Worm (Caenorhabditis elegans): ENCODE data around the gene nhr-119.

The nhr-119 gene

DNA sequence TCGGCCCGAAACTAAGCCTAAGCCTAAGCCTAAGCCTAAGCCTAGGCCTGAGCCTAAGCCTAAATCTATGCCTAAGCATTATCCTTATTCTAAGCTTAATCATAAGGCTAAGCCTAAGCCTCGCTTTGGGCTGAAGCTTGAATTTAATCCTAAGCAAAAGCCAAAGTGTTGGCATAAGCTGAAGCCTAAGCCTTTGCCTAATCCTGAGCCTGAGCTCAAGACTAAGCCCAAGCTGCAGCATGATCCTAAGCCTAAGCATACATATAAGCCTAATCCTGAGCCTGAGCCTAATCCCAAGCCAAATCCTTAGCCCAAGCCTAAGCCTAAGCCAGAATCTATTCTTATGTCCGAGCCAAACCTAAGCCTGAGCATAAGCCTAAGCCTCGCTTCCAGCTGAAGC lies 46.2 kb upstream of the nhr-119 start:
- no peak for TF ChIP-seq nhr-179 (tag; optimal IDR thresholded peaks at IDR 0.05)
- TF ChIP-seq xnd-1 (tag; optimal IDR thresholded peaks at IDR 0.05), result no peak
- no peak for TF ChIP-seq lir-1 (GFP tag; conservative IDR thresholded peaks at IDR 0.05)
- no peak for TF ChIP-seq F57C9.4 (tag; optimal IDR thresholded peaks at IDR 0.05)
- TF ChIP-seq madf-6 (GFP tag; IDR thresholded peaks at IDR 0.05), result no peak
- TF ChIP-seq attf-6 (GFP tag; IDR thresholded peaks at IDR 0.05), result no peak
- no peak for TF ChIP-seq F49E8.2 (tag; optimal IDR thresholded peaks at IDR 0.05; ENCODE audit: insufficient read depth)
- no peak for TF ChIP-seq nhr-80 (tag; optimal IDR thresholded peaks at IDR 0.05)
- no peak for TF ChIP-seq nhr-120 (GFP tag; IDR thresholded peaks at IDR 0.05)
- TF ChIP-seq lin-26 (GFP tag; IDR thresholded peaks at IDR 0.05), result no peak
- TF ChIP-seq zfh-2 (GFP tag; conservative IDR thresholded peaks at IDR 0.05), result no peak
- no peak for TF ChIP-seq ztf-18 (tag; optimal IDR thresholded peaks at IDR 0.05)
- TF ChIP-seq zim-3 (tag; optimal IDR thresholded peaks at IDR 0.05), result no peak
- no peak for TF ChIP-seq lin-35 (GFP tag; optimal IDR thresholded peaks at IDR 0.05)
- no peak for TF ChIP-seq repo-1 (tag; optimal IDR thresholded peaks at IDR 0.05)
- no peak for TF ChIP-seq dox-1 (GFP tag; IDR thresholded peaks at IDR 0.05)
- no peak for TF ChIP-seq hlh-12 (tag; optimal IDR thresholded peaks at IDR 0.05)

DNA sequence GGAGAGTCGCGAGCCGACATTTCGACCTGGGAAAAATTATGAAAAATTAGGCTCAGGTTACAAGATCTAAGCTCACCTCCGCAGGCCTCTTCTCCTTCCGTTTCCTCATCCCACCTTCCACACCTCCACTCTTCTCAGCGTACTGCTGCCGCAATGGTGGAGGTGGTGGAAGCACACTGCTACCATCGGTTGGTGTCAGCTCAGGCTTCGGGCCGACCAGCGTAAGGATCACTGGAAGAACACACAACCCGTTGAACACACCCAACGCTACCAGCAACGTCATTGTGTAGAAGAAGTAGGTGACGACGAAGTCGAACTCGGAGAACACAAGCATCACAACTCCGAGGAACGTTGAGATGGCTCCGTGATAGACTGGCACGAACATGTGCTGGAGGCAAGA lies 45.3 kb upstream of the nhr-119 start:
- no peak for TF ChIP-seq rpc-1 (optimal IDR thresholded peaks at IDR 0.05)
- TF ChIP-seq rpc-1 (tag; optimal IDR thresholded peaks at IDR 0.05), result no peak
- TF ChIP-seq sptf-2 (GFP tag; optimal IDR thresholded peaks at IDR 0.05), result no peak
- TF ChIP-seq lin-54 (GFP tag; optimal IDR thresholded peaks at IDR 0.05), result no peak
- 0 out of 2 replicates have a peak, but pooled peaks have one; percentile 34 for TF ChIP-seq bed-1 (GFP tag; IDR thresholded peaks at IDR 0.05)
- TF ChIP-seq zfh-2 (GFP tag; conservative IDR thresholded peaks at IDR 0.05), result peak; percentile 59
- TF ChIP-seq ceh-27 (GFP tag; optimal IDR thresholded peaks at IDR 0.05), result no peak
- no peak for TF ChIP-seq akir-1 (GFP tag; optimal IDR thresholded peaks at IDR 0.05)
- TF ChIP-seq let-526 (GFP tag; IDR thresholded peaks at IDR 0.05), result no peak
- TF ChIP-seq dpl-1 (GFP tag; optimal IDR thresholded peaks at IDR 0.05), result no peak
- no peak for TF ChIP-seq pha-4 (tag; optimal IDR thresholded peaks at IDR 0.05)
- no peak for TF ChIP-seq F33H1.4 (GFP tag; IDR thresholded peaks at IDR 0.05)
- TF ChIP-seq Y53G8AR.9 (GFP tag; conservative IDR thresholded peaks at IDR 0.05), result no peak
- TF ChIP-seq ceh-40 (GFP tag; IDR thresholded peaks at IDR 0.05), result no peak
- no peak for TF ChIP-seq madf-3 (GFP tag; IDR thresholded peaks at IDR 0.05)
- TF ChIP-seq F37B4.10 (GFP tag; IDR thresholded peaks at IDR 0.05), result no peak
- TF ChIP-seq B0336.3 (GFP tag; IDR thresholded peaks at IDR 0.05), result no peak
- TF ChIP-seq F57C9.4 (tag; optimal IDR thresholded peaks at IDR 0.05), result no peak
- TF ChIP-seq sea-2 (GFP tag; IDR thresholded peaks at IDR 0.05), result no peak
- 0 out of 2 replicates have a peak, but pooled peaks have one; percentile 18 for TF ChIP-seq pbrm-1 (GFP tag; IDR thresholded peaks at IDR 0.05)
- TF ChIP-seq K12H6.12 (tag; optimal IDR thresholded peaks at IDR 0.05), result no peak
- no peak for TF ChIP-seq F49E8.2 (tag; optimal IDR thresholded peaks at IDR 0.05; ENCODE audit: insufficient read depth)
- TF ChIP-seq bed-2 (GFP tag; IDR thresholded peaks at IDR 0.05), result no peak

DNA sequence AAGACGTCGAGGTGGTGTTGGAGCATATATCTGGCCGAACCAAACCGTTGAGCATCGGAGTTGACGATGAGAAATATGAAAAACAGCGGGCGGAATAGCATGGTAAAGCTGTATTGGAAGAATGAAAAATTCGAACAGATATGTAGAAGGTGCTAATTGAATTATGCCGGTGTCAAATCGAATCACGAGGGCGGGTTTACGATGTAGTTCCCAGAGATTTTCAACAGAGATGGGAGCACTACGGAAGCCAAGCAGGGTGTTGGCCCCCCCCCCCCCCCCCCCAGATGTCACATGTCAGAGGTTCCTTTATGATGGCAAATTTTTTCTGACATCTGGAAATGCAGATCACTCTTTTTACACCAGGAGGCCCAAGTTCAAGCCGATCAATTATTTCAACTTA lies 42.7 kb upstream of the nhr-119 start, which contains the start of gene Y110A2AL.7:
Y110A2AL.7 (minus strand) TSS at position 101 of the 400 bp plus-strand sequence.
- TF ChIP-seq hmg-1.2 (GFP tag; IDR thresholded peaks at IDR 0.05) (no peak), K12H6.12 (tag; optimal IDR thresholded peaks at IDR 0.05) (no peak), attf-6 (GFP tag; IDR thresholded peaks at IDR 0.05) (no peak), snpc-4 (GFP tag; optimal IDR thresholded peaks at IDR 0.05) (no peak), snpc-4 (tag; optimal IDR thresholded peaks at IDR 0.05) (no peak)
